Fruit fly (Drosophila melanogaster) whole organism, embryonic: ENCODE data around the gene Vha16-3.

Source experiments
- Abd-B ChIP-seq: fragments of 200-800 bp; sonication (Bioruptor generic); optimal IDR thresholded peaks from 2 replicates; lab custom pipeline; 2018; ENCODE audit warnings: missing biosample characterization, mild to moderate bottlenecking, missing genetic modification characterization, moderate library complexity
- CG10959 ChIP-seq: fragments of 200-800 bp; sonication (Bioruptor generic); IDR thresholded peaks from 2 replicates; pipeline ENCODE4 v1.3.6; 2022; ENCODE audit warnings: missing biosample characterization, missing genetic modification characterization
- CG12155 ChIP-seq: fragments of 200-800 bp; sonication (Bioruptor generic); optimal IDR thresholded peaks from 3 replicates; lab custom pipeline; 2016; ENCODE audit warnings: missing biosample characterization, missing genetic modification characterization
- CG15269 ChIP-seq: fragments of 200-800 bp; sonication (Bioruptor generic); optimal IDR thresholded peaks from 2 replicates; lab custom pipeline; 2018; ENCODE audit warnings: missing biosample characterization, mild to moderate bottlenecking, missing genetic modification characterization, moderate library complexity
- CG1529 ChIP-seq: fragments of 200-800 bp; sonication (Bioruptor generic); optimal IDR thresholded peaks from 3 replicates; lab custom pipeline; 2018; ENCODE audit warnings: missing biosample characterization, missing genetic modification characterization
- CG1602 ChIP-seq: fragments of 200-800 bp; sonication (Bioruptor generic); optimal IDR thresholded peaks from 3 replicates; lab custom pipeline; 2016; ENCODE audit warnings: missing biosample characterization, missing genetic modification characterization
- CG17361 ChIP-seq: fragments of 200-800 bp; sonication (Bioruptor generic); IDR thresholded peaks from 3 replicates; pipeline ENCODE4 v1.3.6; 2022; ENCODE audit warnings: missing biosample characterization, missing genetic modification characterization
- CG31441 ChIP-seq: fragments of 200-800 bp; sonication (Bioruptor generic); IDR thresholded peaks from 2 replicates; pipeline ENCODE4 v1.3.6; 2022; ENCODE audit warnings: missing biosample characterization, missing genetic modification characterization
- CG34224 ChIP-seq: fragments of 200-800 bp; sonication (Bioruptor generic); IDR thresholded peaks from 3 replicates; pipeline ENCODE4 v1.3.6; 2022; ENCODE audit warnings: missing biosample characterization, missing genetic modification characterization; ENCODE audit not compliant: partially characterized antibody
- CG7839 ChIP-seq: fragments of 200-800 bp; sonication (Bioruptor generic); optimal IDR thresholded peaks from 3 replicates; lab custom pipeline; 2018; ENCODE audit warnings: missing biosample characterization, mild to moderate bottlenecking, missing genetic modification characterization, moderate library complexity
- CG8388 ChIP-seq: fragments of 200-800 bp; sonication (Bioruptor generic); optimal IDR thresholded peaks from 2 replicates; lab custom pipeline; 2019; ENCODE audit warnings: missing biosample characterization, mild to moderate bottlenecking, missing genetic modification characterization, moderate library complexity
- CG9932 ChIP-seq: fragments of 200-800 bp; sonication (Bioruptor generic); IDR thresholded peaks from 2 replicates; pipeline ENCODE4 v1.3.6; 2022; ENCODE audit warnings: missing biosample characterization, missing genetic modification characterization
- CoRest ChIP-seq: fragments of 200-800 bp; sonication (Bioruptor generic); optimal IDR thresholded peaks from 3 replicates; lab custom pipeline; 2018; ENCODE audit warnings: missing biosample characterization, mild to moderate bottlenecking, missing genetic modification characterization, moderate library complexity
- D19A ChIP-seq: fragments of 200-800 bp; optimal IDR thresholded peaks from 3 replicates; lab custom pipeline; 2019; ENCODE audit warnings: missing biosample characterization, mild to moderate bottlenecking, missing genetic modification characterization, moderate library complexity
- Ets65A ChIP-seq: fragments of 200-800 bp; sonication (Bioruptor generic); peaks from one replicate; lab custom pipeline; 2016; ENCODE audit warnings: missing biosample characterization, missing genetic modification characterization
- GATAe ChIP-seq: fragments of 200-800 bp; sonication (Bioruptor generic); conservative IDR thresholded peaks from 2 replicates; pipeline ENCODE4 v1.3.6; 2022; ENCODE audit warnings: missing biosample characterization, missing genetic modification characterization
- HLH54F ChIP-seq: fragments of 200-800 bp; sonication (Bioruptor generic); optimal IDR thresholded peaks from 3 replicates; lab custom pipeline; 2016; ENCODE audit warnings: missing biosample characterization, missing genetic modification characterization
- Hmr ChIP-seq: fragments of 200-800 bp; sonication (Bioruptor generic); optimal IDR thresholded peaks from 3 replicates; lab custom pipeline; 2017; ENCODE audit warnings: mild to moderate bottlenecking, missing biosample characterization, missing genetic modification reagents, missing genetic modification characterization
- Lhr ChIP-seq: fragments of 200-800 bp; sonication (Bioruptor generic); optimal IDR thresholded peaks from 3 replicates; lab custom pipeline; 2017; ENCODE audit warnings: mild to moderate bottlenecking, missing biosample characterization, missing genetic modification reagents, missing genetic modification characterization
- NC2α ChIP-seq: fragments of 200-800 bp; sonication (Bioruptor generic); optimal IDR thresholded peaks from 2 replicates; lab custom pipeline; 2016; ENCODE audit warnings: missing biosample characterization, missing genetic modification characterization
- Nf-YB ChIP-seq: fragments of 200-800 bp; sonication (Bioruptor generic); optimal IDR thresholded peaks from 3 replicates; lab custom pipeline; 2019; ENCODE audit warnings: missing biosample characterization, mild to moderate bottlenecking, missing genetic modification characterization, moderate library complexity
- Opbp ChIP-seq: fragments of 200-800 bp; sonication (Bioruptor generic); IDR thresholded peaks from 3 replicates; pipeline ENCODE4 v1.3.6; 2022; ENCODE audit warnings: missing biosample characterization, missing genetic modification characterization; ENCODE audit not compliant: partially characterized antibody
- Rfx ChIP-seq: fragments of 200-800 bp; sonication (Bioruptor generic); IDR thresholded peaks from 2 replicates; pipeline ENCODE4 v1.3.6; 2022; ENCODE audit warnings: missing biosample characterization, missing genetic modification characterization
- Six4 ChIP-seq: fragments of 200-800 bp; sonication (Bioruptor generic); optimal IDR thresholded peaks from 2 replicates; lab custom pipeline; 2016; ENCODE audit warnings: missing biosample characterization, missing genetic modification characterization
- Ssrp ChIP-seq: fragments of 200-800 bp; sonication (Bioruptor generic); optimal IDR thresholded peaks from 2 replicates; lab custom pipeline; 2018; ENCODE audit warnings: missing biosample characterization, mild to moderate bottlenecking, missing genetic modification characterization, moderate library complexity
- Xbp1 ChIP-seq: fragments of 200-800 bp; sonication (Bioruptor generic); optimal IDR thresholded peaks from 3 replicates; lab custom pipeline; 2016; ENCODE audit warnings: missing biosample characterization, mild to moderate bottlenecking, missing genetic modification characterization
- amos ChIP-seq: fragments of 200-800 bp; sonication (Bioruptor generic); IDR thresholded peaks from 2 replicates; pipeline ENCODE4 v1.3.6; 2022; ENCODE audit warnings: missing biosample characterization, missing genetic modification characterization; ENCODE audit not compliant: partially characterized antibody
- ap ChIP-seq: fragments of 200-800 bp; sonication (Bioruptor generic); IDR thresholded peaks from 2 replicates; pipeline ENCODE4 v1.3.6; 2022; ENCODE audit warnings: missing biosample characterization, missing genetic modification characterization
- bsh ChIP-seq, 2 experiments: fragments of 200-800 bp; sonication (Bioruptor generic); optimal IDR thresholded peaks; 2 replicates each; lab custom pipeline; 2017 to 2018; ENCODE audit warnings: mild to moderate bottlenecking in 2 of 2, missing biosample characterization in 2 of 2, missing genetic modification characterization in 2 of 2, moderate library complexity in 1 of 2
- chif ChIP-seq, 2 experiments: fragments of 200-800 bp; sonication (Bioruptor generic); optimal IDR thresholded peaks; 3 replicates each; lab custom pipeline; 2016; ENCODE audit warnings: missing biosample characterization in 2 of 2, missing genetic modification characterization in 2 of 2
- dmrt99B ChIP-seq: fragments of 200-800 bp; sonication (Bioruptor generic); optimal IDR thresholded peaks from 2 replicates; lab custom pipeline; 2018; ENCODE audit warnings: missing biosample characterization, mild to moderate bottlenecking, missing genetic modification characterization, moderate library complexity
- en ChIP-seq: fragments of 200-800 bp; sonication (Bioruptor generic); optimal IDR thresholded peaks from 2 replicates; lab custom pipeline; 2016; ENCODE audit warnings: missing biosample characterization, missing genetic modification characterization
- esg ChIP-seq: fragments of 200-800 bp; sonication (Bioruptor generic); conservative IDR thresholded peaks from 2 replicates; pipeline ENCODE4 v1.3.6; 2022; ENCODE audit warnings: missing biosample characterization, missing genetic modification characterization
- eve ChIP-seq, 2 experiments: fragments of >200 bp; optimal IDR thresholded peaks; 2 replicates each; lab custom pipeline; 2017; ENCODE audit warnings: missing biosample characterization in 2 of 2, missing genetic modification characterization in 2 of 2
- fd64A ChIP-seq: fragments of 200-800 bp; sonication (Bioruptor generic); optimal IDR thresholded peaks from 3 replicates; lab custom pipeline; 2018; ENCODE audit warnings: missing biosample characterization, mild to moderate bottlenecking, missing genetic modification characterization
- gcm2 ChIP-seq: fragments of 200-800 bp; sonication (Bioruptor generic); optimal IDR thresholded peaks from 2 replicates; lab custom pipeline; 2016; ENCODE audit warnings: missing biosample characterization, missing genetic modification characterization
- ind ChIP-seq: fragments of 200-800 bp; sonication (Bioruptor generic); optimal IDR thresholded peaks from 3 replicates; lab custom pipeline; 2016; ENCODE audit warnings: missing biosample characterization, missing genetic modification characterization
- lola ChIP-seq, 3 experiments: fragments of >200 bp in 2 of 3; fragments of 200-800 bp in 1 of 3; sonication (Bioruptor generic) in 1 of 3; optimal IDR thresholded peaks; 2 replicates each; lab custom pipeline; 2017 to 2019; ENCODE audit warnings: missing biosample characterization in 3 of 3, missing genetic modification characterization in 3 of 3, mild to moderate bottlenecking in 1 of 3, moderate library complexity in 1 of 3
- pan ChIP-seq, 4 experiments: fragments of >200 bp in 3 of 4; fragments of 200-800 bp in 1 of 4; sonication (Bioruptor generic) in 1 of 4; optimal IDR thresholded peaks in 3 of 4; IDR thresholded peaks in 1 of 4; 2 replicates each; pipeline versions ENCODE4 v1.3.6 to Lab custom; 2017 to 2022; ENCODE audit warnings: missing biosample characterization in 2 of 4, missing genetic modification characterization in 2 of 4, mixed read lengths in 1 of 4
- pnt ChIP-seq: fragments of 200-800 bp; sonication (Bioruptor generic); optimal IDR thresholded peaks from 3 replicates; lab custom pipeline; 2016; ENCODE audit warnings: missing biosample characterization, missing genetic modification characterization
- pros ChIP-seq: fragments of 200-800 bp; sonication (Bioruptor generic); optimal IDR thresholded peaks from 3 replicates; lab custom pipeline; 2019; ENCODE audit warnings: missing biosample characterization, mild to moderate bottlenecking, missing genetic modification characterization, moderate library complexity
- scrt ChIP-seq: fragments of 200-800 bp; sonication (Bioruptor generic); optimal IDR thresholded peaks from 2 replicates; lab custom pipeline; 2018; ENCODE audit warnings: missing biosample characterization, mild to moderate bottlenecking, missing genetic modification characterization, moderate library complexity
- sens ChIP-seq: fragments of 200-800 bp; sonication (Bioruptor generic); peaks from one replicate; lab custom pipeline; 2016; ENCODE audit warnings: missing biosample characterization, missing genetic modification characterization
- seq ChIP-seq: fragments of 200-800 bp; sonication (Bioruptor generic); IDR thresholded peaks from 2 replicates; pipeline ENCODE4 v1.3.6; 2022; ENCODE audit warnings: missing biosample characterization, missing genetic modification characterization
- sisA ChIP-seq: fragments of 200-800 bp; sonication (Bioruptor generic); IDR thresholded peaks from 2 replicates; pipeline ENCODE4 v1.3.6; 2022; ENCODE audit warnings: missing biosample characterization, missing genetic modification characterization
- ssp ChIP-seq: fragments of 200-800 bp; sonication (Bioruptor generic); IDR thresholded peaks from 2 replicates; pipeline ENCODE4 v1.3.6; 2022; ENCODE audit warnings: missing biosample characterization, missing genetic modification characterization
- stc ChIP-seq: fragments of 200-800 bp; sonication (Bioruptor generic); IDR thresholded peaks from 2 replicates; pipeline ENCODE4 v1.3.6; 2022; ENCODE audit warnings: missing biosample characterization, missing genetic modification characterization
- tio ChIP-seq: fragments of 200-800 bp; sonication (Bioruptor generic); optimal IDR thresholded peaks from 2 replicates; lab custom pipeline; 2017; ENCODE audit warnings: missing biosample characterization, missing genetic modification characterization, inconsistent platforms
- wek ChIP-seq: fragments of 200-800 bp; sonication (Bioruptor generic); optimal IDR thresholded peaks from 3 replicates; lab custom pipeline; 2018; ENCODE audit warnings: missing biosample characterization, mild to moderate bottlenecking, missing genetic modification characterization, moderate library complexity

Vha16-3 gene

dm6 chr3L:11429695-11430094 lies 43.4 kb upstream of the Vha16-3 start (continued):
- TF ChIP-seq Ssrp (tag; lab: Kevin White, UChicago) (peak; percentile 54), bsh (GFP tag; optimal IDR thresholded peaks at IDR 0.05; lab: Kevin White, UChicago) (peak; percentile 30 to 56), pan (optimal IDR thresholded peaks at IDR 0.05; lab: Kevin White, UChicago) (no peak), pan (GFP tag; optimal IDR thresholded peaks at IDR 0.05 in 1 of 2, IDR thresholded peaks at IDR 0.05 in 1 of 2) (peak in 1 of 2 experiments; percentile 23), ap (GFP tag; lab: Robert Waterston, UW) (0 out of 2 replicates have a peak, but pooled peaks have one; percentile 14), Xbp1 (GFP tag; lab: Kevin White, UChicago) (peak; percentile 36), wek (GFP tag; lab: Kevin White, UChicago) (no peak), CG15269 (tag; lab: Kevin White, UChicago) (peak; percentile 24), CG7839 (tag; lab: Kevin White, UChicago) (peak; percentile 22), gcm2 (no peak), seq (peak; percentile 44; the same call in 1 of the 2 replicates), Opbp (GFP tag; lab: Robert Waterston, UW) (no peak), CG9932 (peak; percentile 27), NC2α (GFP tag; lab: Kevin White, UChicago) (peak; percentile 15), ssp (GFP tag; lab: Robert Waterston, UW) (no peak), dmrt99B (tag; lab: Kevin White, UChicago) (peak; percentile 38), lola (GFP tag; optimal IDR thresholded peaks at IDR 0.05; lab: Kevin White, UChicago) (peak in 1 of 3 experiments; percentile 51), amos (no peak), CG8388 (GFP tag; lab: Kevin White, UChicago) (peak; percentile 10), pros (GFP tag; lab: Kevin White, UChicago) (no peak), CG34224 (GFP tag; lab: Robert Waterston, UW) (no peak), Rfx (GFP tag; lab: Robert Waterston, UW) (no peak), Hmr (GFP tag; lab: Kevin White, UChicago) (no peak), scrt (GFP tag; lab: Kevin White, UChicago) (no peak), CG1602 (GFP tag; lab: Kevin White, UChicago) (peak; percentile 16), Nf-YB (GFP tag; lab: Kevin White, UChicago) (peak; percentile 8), HLH54F (GFP tag; lab: Kevin White, UChicago) (peak; percentile 49), CG1529 (peak; percentile 23), Six4 (peak; percentile 14), Lhr (peak; percentile 1), chif (GFP tag; optimal IDR thresholded peaks at IDR 0.05; lab: Kevin White, UChicago) (peak; percentile 20 to 44), Ets65A (GFP tag; lab: Kevin White, UChicago) (peak; percentile 79), Abd-B (GFP tag; lab: Kevin White, UChicago) (peak; percentile 29), fd64A (GFP tag; lab: Kevin White, UChicago) (no peak), en (peak; percentile 6), tio (GFP tag; lab: Kevin White, UChicago) (peak; percentile 3), CoRest (peak; percentile 65), esg (GFP tag; lab: Robert Waterston, UW) (peak; percentile 43), sisA (GFP tag; lab: Robert Waterston, UW) (no peak), GATAe (GFP tag; lab: Robert Waterston, UW) (no peak), CG12155 (peak; percentile 28), ind (peak; percentile 32), CG31441 (GFP tag; lab: Robert Waterston, UW) (peak; percentile 57), sens (peak; percentile 89), stc (0 out of 2 replicates have a peak, but pooled peaks have one; percentile 24), pnt (GFP tag; lab: Kevin White, UChicago) (peak; percentile 27), D19A (tag; lab: Kevin White, UChicago) (peak; percentile 42), CG10959 (GFP tag; lab: Robert Waterston, UW) (peak; percentile 22; the same call in 1 of the 2 replicates), eve (GFP tag; optimal IDR thresholded peaks at IDR 0.05; lab: Kevin White, UChicago) (peak in 1 of 2 experiments; percentile 83), CG17361 (peak; percentile 56; the same call in 1 of the 3 replicates)
